Worm (Caenorhabditis elegans) whole organism, L2 larva: Measurements from ENCODE around the gene sel-11.

Experiments used
- C34F6.9 ChIP-seq: fragments of 150-350 bp; optimal IDR thresholded peaks from 2 replicates; lab custom pipeline; 2014; ENCODE audit warnings: missing biosample characterization, missing genetic modification characterization
- F13H6.1 ChIP-seq: sonication (generic microtip); optimal IDR thresholded peaks from 2 replicates; lab custom pipeline; 2016; ENCODE audit warnings: missing genetic modification characterization, missing compliant biosample characterization
- R02D3.7 ChIP-seq: fragments of 150-350 bp; optimal IDR thresholded peaks from 2 replicates; lab custom pipeline; 2014; ENCODE audit warnings: missing biosample characterization, missing genetic modification characterization
- ZK546.5 ChIP-seq: sonication (generic microtip); optimal IDR thresholded peaks from 2 replicates; lab custom pipeline; 2017; ENCODE audit warnings: missing biosample characterization, missing genetic modification characterization
- aly-2 ChIP-seq: fragments of 150-350 bp; optimal IDR thresholded peaks from 2 replicates; lab custom pipeline; 2014; ENCODE audit warnings: missing biosample characterization, missing genetic modification characterization
- ama-1 ChIP-seq: fragments of 150-350 bp; optimal IDR thresholded peaks from 2 replicates; lab custom pipeline; 2018; ENCODE audit warnings: inconsistent platforms
- blmp-1 ChIP-seq: sonication (generic microtip); optimal IDR thresholded peaks from 2 replicates; lab custom pipeline; 2017; ENCODE audit warnings: missing genetic modification characterization, mild to moderate bottlenecking, missing compliant biosample characterization, antibody characterized with exemption, moderate library complexity; ENCODE audit not compliant: insufficient read depth
- ceh-16 ChIP-seq: fragments of 150-350 bp; optimal IDR thresholded peaks from 2 replicates; lab custom pipeline; 2014; ENCODE audit warnings: missing biosample characterization, missing genetic modification characterization
- ceh-82 ChIP-seq: fragments of 150-350 bp; optimal IDR thresholded peaks from 2 replicates; lab custom pipeline; 2014; ENCODE audit warnings: missing biosample characterization, missing genetic modification characterization
- crh-2 ChIP-seq: sonication (generic microtip); optimal IDR thresholded peaks from 2 replicates; lab custom pipeline; 2017; ENCODE audit warnings: missing biosample characterization, missing genetic modification characterization
- dmd-4 ChIP-seq: sonication (generic microtip); optimal IDR thresholded peaks from 2 replicates; lab custom pipeline; 2017; ENCODE audit warnings: missing biosample characterization, missing genetic modification characterization
- egl-27 ChIP-seq: sonication (generic microtip); optimal IDR thresholded peaks from 3 replicates; lab custom pipeline; 2017; ENCODE audit warnings: missing biosample characterization, missing genetic modification reagents, missing genetic modification characterization
- elt-1 ChIP-seq: fragments of 150-350 bp; optimal IDR thresholded peaks from 2 replicates; lab custom pipeline; 2014; ENCODE audit warnings: missing biosample characterization, missing genetic modification characterization
- elt-3 ChIP-seq: sonication (generic microtip); optimal IDR thresholded peaks from 2 replicates; lab custom pipeline; 2017; ENCODE audit warnings: missing biosample characterization, missing genetic modification characterization
- fos-1 ChIP-seq: fragments of 150-350 bp; optimal IDR thresholded peaks from 2 replicates; lab custom pipeline; 2014; ENCODE audit warnings: missing biosample characterization, missing genetic modification characterization
- gmeb-1 ChIP-seq: fragments of 150-350 bp; optimal IDR thresholded peaks from 2 replicates; lab custom pipeline; 2014; ENCODE audit warnings: missing biosample characterization, missing genetic modification characterization
- lin-11 ChIP-seq: fragments of 150-350 bp; sonication (generic microtip); optimal IDR thresholded peaks from 2 replicates; lab custom pipeline; 2014; ENCODE audit warnings: missing biosample characterization, missing genetic modification characterization, inconsistent platforms, mixed read lengths
- lin-13 ChIP-seq: fragments of 150-350 bp; optimal IDR thresholded peaks from 2 replicates; lab custom pipeline; 2014; ENCODE audit warnings: missing biosample characterization, missing genetic modification reagents, missing genetic modification characterization
- lin-39 ChIP-seq: fragments of 150-350 bp; optimal IDR thresholded peaks from 2 replicates; lab custom pipeline; 2014; ENCODE audit warnings: missing biosample characterization, missing genetic modification reagents, missing genetic modification characterization
- lsy-2 ChIP-seq, 2 experiments: fragments of 150-350 bp in 1 of 2; sonication (generic microtip) in 1 of 2; optimal IDR thresholded peaks; 2 replicates each; lab custom pipeline; 2014 to 2017; ENCODE audit warnings: missing biosample characterization in 2 of 2, missing genetic modification characterization in 2 of 2
- mab-5 ChIP-seq: fragments of 150-350 bp; optimal IDR thresholded peaks from 2 replicates; lab custom pipeline; 2014; ENCODE audit warnings: missing biosample characterization, missing genetic modification characterization
- mdl-1 ChIP-seq, 2 experiments: fragments of 150-350 bp in 1 of 2; sonication (generic microtip) in 1 of 2; optimal IDR thresholded peaks; 2 replicates each; lab custom pipeline; 2017; ENCODE audit warnings: missing biosample characterization in 2 of 2, missing genetic modification characterization in 2 of 2
- nhr-10 ChIP-seq: sonication (generic microtip); optimal IDR thresholded peaks from 2 replicates; lab custom pipeline; 2017; ENCODE audit warnings: missing biosample characterization, missing genetic modification characterization
- nhr-11 ChIP-seq: fragments of 150-350 bp; optimal IDR thresholded peaks from 2 replicates; lab custom pipeline; 2014; ENCODE audit warnings: missing biosample characterization, missing genetic modification characterization
- nhr-12 ChIP-seq: fragments of 150-350 bp; optimal IDR thresholded peaks from 2 replicates; lab custom pipeline; 2014; ENCODE audit warnings: missing biosample characterization, missing genetic modification characterization
- nhr-129 ChIP-seq: fragments of 150-350 bp; optimal IDR thresholded peaks from 2 replicates; lab custom pipeline; 2014; ENCODE audit warnings: missing biosample characterization, missing genetic modification characterization
- nhr-21 ChIP-seq: fragments of 150-350 bp; optimal IDR thresholded peaks from 2 replicates; lab custom pipeline; 2014; ENCODE audit warnings: missing biosample characterization, missing genetic modification characterization
- nhr-23 ChIP-seq: fragments of 150-350 bp; optimal IDR thresholded peaks from 2 replicates; lab custom pipeline; 2014; ENCODE audit warnings: missing biosample characterization, missing genetic modification reagents, missing genetic modification characterization
- nhr-237 ChIP-seq: fragments of 150-350 bp; optimal IDR thresholded peaks from 2 replicates; lab custom pipeline; 2014; ENCODE audit warnings: missing biosample characterization, missing genetic modification characterization
- nhr-25 ChIP-seq: fragments of 150-350 bp; sonication (generic microtip); optimal IDR thresholded peaks from 3 replicates; lab custom pipeline; 2014; ENCODE audit warnings: missing biosample characterization, missing genetic modification characterization
- nhr-6 ChIP-seq: fragments of 150-350 bp; optimal IDR thresholded peaks from 2 replicates; lab custom pipeline; 2014; ENCODE audit warnings: missing biosample characterization, missing genetic modification characterization
- nhr-77 ChIP-seq: fragments of 150-350 bp; optimal IDR thresholded peaks from 2 replicates; lab custom pipeline; 2014; ENCODE audit warnings: missing biosample characterization, missing genetic modification characterization
- peb-1 ChIP-seq: fragments of 150-350 bp; optimal IDR thresholded peaks from 2 replicates; lab custom pipeline; 2014; ENCODE audit warnings: missing biosample characterization, missing genetic modification characterization
- sem-4 ChIP-seq: fragments of 150-350 bp; optimal IDR thresholded peaks from 2 replicates; lab custom pipeline; 2014; ENCODE audit warnings: missing biosample characterization, missing genetic modification reagents, missing genetic modification characterization
- skn-1 ChIP-seq: sonication (generic microtip); optimal IDR thresholded peaks from 2 replicates; lab custom pipeline; 2017; ENCODE audit warnings: missing biosample characterization, missing genetic modification characterization
- sma-3 ChIP-seq: sonication (generic microtip); optimal IDR thresholded peaks from 2 replicates; lab custom pipeline; 2016; ENCODE audit warnings: missing genetic modification reagents, missing genetic modification characterization, missing compliant biosample characterization
- sma-9 ChIP-seq, 2 experiments: fragments of 150-350 bp in 1 of 2; sonication (generic microtip) in 1 of 2; optimal IDR thresholded peaks; 2 replicates each; lab custom pipeline; 2014 to 2016; ENCODE audit warnings: missing genetic modification characterization in 2 of 2, mild to moderate bottlenecking in 1 of 2, missing biosample characterization in 1 of 2, missing compliant biosample characterization in 1 of 2, missing genetic modification reagents in 1 of 2, moderate library complexity in 1 of 2
- snpc-4 ChIP-seq: fragments of 150-350 bp; optimal IDR thresholded peaks from 2 replicates; lab custom pipeline; 2014; ENCODE audit warnings: missing biosample characterization, missing genetic modification characterization
- unc-39 ChIP-seq: fragments of 150-350 bp; optimal IDR thresholded peaks from 2 replicates; lab custom pipeline; 2014; ENCODE audit warnings: missing biosample characterization, missing genetic modification characterization
- unc-55 ChIP-seq: fragments of 150-350 bp; sonication (generic microtip); optimal IDR thresholded peaks from 3 replicates; lab custom pipeline; 2014; ENCODE audit warnings: missing biosample characterization, missing genetic modification reagents, missing genetic modification characterization
- zag-1 ChIP-seq: fragments of 150-350 bp; optimal IDR thresholded peaks from 2 replicates; lab custom pipeline; 2014; ENCODE audit warnings: missing biosample characterization, missing genetic modification characterization
- ztf-1 ChIP-seq: fragments of 200-800 bp; sonication (Bioruptor generic); conservative IDR thresholded peaks from 2 replicates; pipeline ENCODE4 v1.3.6; 2022; ENCODE audit warnings: missing genetic modification characterization, missing compliant biosample characterization
- ztf-11 ChIP-seq: sonication (generic microtip); optimal IDR thresholded peaks from 2 replicates; lab custom pipeline; 2017; ENCODE audit warnings: missing biosample characterization, missing genetic modification characterization
- ztf-4 ChIP-seq: fragments of 150-350 bp; optimal IDR thresholded peaks from 2 replicates; lab custom pipeline; 2014; ENCODE audit warnings: missing biosample characterization, missing genetic modification characterization

The sel-11 gene

ce11 chrV:11800486-11800885 lies 33.4 kb downstream of the sel-11 start:
- no peak for TF ChIP-seq nhr-10 (tag; lab: Kevin White, UChicago)
- TF ChIP-seq nhr-77 (tag; lab: Kevin White, UChicago), result no peak
- peak in 1 of 2 experiments; percentile 1 for TF ChIP-seq lsy-2 (tag; optimal IDR thresholded peaks at IDR 0.05; lab: Kevin White, UChicago)
- TF ChIP-seq nhr-21 (tag; lab: Kevin White, UChicago), result peak; percentile 15
- TF ChIP-seq zag-1 (tag; lab: Kevin White, UChicago), result no peak
- TF ChIP-seq sma-3 (GFP tag; lab: Kevin White, UChicago), result peak; percentile 9
- TF ChIP-seq fos-1 (tag; lab: Kevin White, UChicago), result no peak
- TF ChIP-seq ama-1 (lab: Kevin White, UChicago), result no peak
- no peak for TF ChIP-seq R02D3.7 (tag; lab: Kevin White, UChicago)
- no peak for TF ChIP-seq ceh-16
- no peak for TF ChIP-seq mdl-1 (tag; optimal IDR thresholded peaks at IDR 0.05; lab: Kevin White, UChicago)
- TF ChIP-seq aly-2 (tag; lab: Kevin White, UChicago), result no peak
- TF ChIP-seq sem-4 (tag; lab: Kevin White, UChicago), result no peak
- no peak for TF ChIP-seq ZK546.5 (tag; lab: Kevin White, UChicago)
- TF ChIP-seq nhr-237 (tag; lab: Kevin White, UChicago), result no peak
- TF ChIP-seq sma-9 (GFP tag; optimal IDR thresholded peaks at IDR 0.05; lab: Kevin White, UChicago), result peak; percentile 30
- TF ChIP-seq sma-9 (tag; optimal IDR thresholded peaks at IDR 0.05; lab: Kevin White, UChicago), result no peak
- TF ChIP-seq nhr-25 (tag; lab: Kevin White, UChicago), result peak; percentile 53
- TF ChIP-seq, all 48 proteins: peak for 5

ce11 chrV:11801076-11801849 lies 34.1 kb downstream of the sel-11 start:
- peak; percentile 86 for TF ChIP-seq sma-3 (GFP tag; lab: Kevin White, UChicago)
- no peak for TF ChIP-seq crh-2 (tag; lab: Kevin White, UChicago)
- TF ChIP-seq nhr-21 (tag; lab: Kevin White, UChicago), result peak; percentile 85
- peak in 1 of 2 experiments; percentile 57 for TF ChIP-seq lsy-2 (tag; optimal IDR thresholded peaks at IDR 0.05; lab: Kevin White, UChicago)
- peak; percentile 95 for TF ChIP-seq sma-9 (GFP tag; optimal IDR thresholded peaks at IDR 0.05; lab: Kevin White, UChicago)
- no peak for TF ChIP-seq sma-9 (tag; optimal IDR thresholded peaks at IDR 0.05; lab: Kevin White, UChicago)
- TF ChIP-seq blmp-1 (tag; lab: Kevin White, UChicago), result peak; percentile 61
- TF ChIP-seq mab-5 (tag; lab: Kevin White, UChicago), result no peak
- peak; percentile 59 for TF ChIP-seq egl-27
- TF ChIP-seq fos-1 (tag; lab: Kevin White, UChicago), result peak; percentile 76
- peak; percentile 70 for TF ChIP-seq nhr-25 (tag; lab: Kevin White, UChicago)

- TF ChIP-seq elt-1 (tag; lab: Kevin White, UChicago) (no peak), R02D3.7 (tag; lab: Kevin White, UChicago) (no peak), sem-4 (tag; lab: Kevin White, UChicago) (peak; percentile 71), ztf-1 (GFP tag; lab: Robert Waterston, UW) (no peak), fos-1 (tag; lab: Kevin White, UChicago) (peak; percentile 61), ceh-16 (no peak), snpc-4 (tag; lab: Kevin White, UChicago) (no peak), nhr-21 (tag; lab: Kevin White, UChicago) (peak; percentile 99), C34F6.9 (tag; lab: Kevin White, UChicago) (no peak), unc-55 (GFP tag; lab: Kevin White, UChicago) (no peak), nhr-12 (tag; lab: Kevin White, UChicago) (no peak), nhr-129 (tag; lab: Kevin White, UChicago) (peak; percentile 31), crh-2 (tag; lab: Kevin White, UChicago) (peak; percentile 84), dmd-4 (tag; lab: Kevin White, UChicago) (no peak), lin-13 (GFP tag; lab: Kevin White, UChicago) (no peak), lin-39 (tag; lab: Kevin White, UChicago) (no peak), nhr-77 (tag; lab: Kevin White, UChicago) (no peak), blmp-1 (tag; lab: Kevin White, UChicago) (peak; percentile 97), unc-39 (tag; lab: Kevin White, UChicago) (no peak), elt-3 (tag; lab: Kevin White, UChicago) (no peak), nhr-25 (tag; lab: Kevin White, UChicago) (peak; percentile 96), mdl-1 (tag; optimal IDR thresholded peaks at IDR 0.05; lab: Kevin White, UChicago) (peak; percentile 79 to 89), ztf-11 (tag; lab: Kevin White, UChicago) (no peak), aly-2 (tag; lab: Kevin White, UChicago) (no peak), lsy-2 (tag; optimal IDR thresholded peaks at IDR 0.05; lab: Kevin White, UChicago) (peak in 1 of 2 experiments; percentile 60), nhr-6 (tag; lab: Kevin White, UChicago) (peak; percentile 54), nhr-237 (tag; lab: Kevin White, UChicago) (no peak), ZK546.5 (tag; lab: Kevin White, UChicago) (no peak), ceh-82 (no peak), nhr-11 (tag; lab: Kevin White, UChicago) (no peak), nhr-23 (tag; lab: Kevin White, UChicago) (no peak), gmeb-1 (tag; lab: Kevin White, UChicago) (peak; percentile 57), nhr-10 (tag; lab: Kevin White, UChicago) (no peak), peb-1 (tag; lab: Kevin White, UChicago) (no peak), F13H6.1 (tag; lab: Kevin White, UChicago) (peak; percentile 79), ztf-4 (tag; lab: Kevin White, UChicago) (no peak), lin-11 (tag; lab: Kevin White, UChicago) (no peak), skn-1 (tag; lab: Kevin White, UChicago) (no peak), egl-27 (peak; percentile 91), zag-1 (tag; lab: Kevin White, UChicago) (no peak)
These were observed 35.4 kb downstream of the sel-11 start for ce11 chrV:11802508-11802907.
